Fruit fly (Drosophila melanogaster): Measurements from ENCODE around the gene CG9040.

The CG9040 gene

dm6 chr3L:13938470-13939150 lies 49.1 kb upstream of the CG9040 start (continued):
- TF ChIP-seq CG1024 (GFP tag; IDR thresholded peaks at IDR 0.05) (no peak), aop (GFP tag; IDR thresholded peaks at IDR 0.05) (no peak), GATAe (GFP tag; conservative IDR thresholded peaks at IDR 0.05) (no peak; the same call in 1 of the 2 replicates), sd (tag; optimal IDR thresholded peaks at IDR 0.05) (peak; percentile 56), CG2712 (tag; optimal IDR thresholded peaks at IDR 0.05) (peak; percentile 91), HLH54F (GFP tag; optimal IDR thresholded peaks at IDR 0.05) (peak; percentile 92), CG43689 (GFP tag; IDR thresholded peaks at IDR 0.05) (peak; percentile 11; the same call in 1 of the 2 replicates), hth (optimal IDR thresholded peaks at IDR 0.05) (no peak), Nf-YB (GFP tag; optimal IDR thresholded peaks at IDR 0.05) (peak; percentile 80), YL-1 (GFP tag; optimal IDR thresholded peaks at IDR 0.05) (peak; percentile 58), grau (tag; optimal IDR thresholded peaks at IDR 0.05) (peak; percentile 91), knrl (GFP tag; IDR thresholded peaks at IDR 0.05; ENCODE audit: partially characterized antibody) (no peak), Atf6 (GFP tag; IDR thresholded peaks at IDR 0.05) (peak; percentile 65; the same call in 1 of the 2 replicates), h (optimal IDR thresholded peaks at IDR 0.05) (no peak), CG8281 (tag; optimal IDR thresholded peaks at IDR 0.05) (peak; percentile 74), CG7839 (tag; optimal IDR thresholded peaks at IDR 0.05) (peak; percentile 93), gsb (GFP tag; IDR thresholded peaks at IDR 0.05) (peak; percentile 46; the same call in 1 of the 2 replicates), CG1602 (GFP tag; optimal IDR thresholded peaks at IDR 0.05) (peak; percentile 87), CG32532 (GFP tag; IDR thresholded peaks at IDR 0.05) (no peak; the same call in none of the 2 replicates), CG15696 (tag; optimal IDR thresholded peaks at IDR 0.05) (peak; percentile 70), Rfx (GFP tag; IDR thresholded peaks at IDR 0.05) (no peak), ken (GFP tag; IDR thresholded peaks at IDR 0.05) (peak; percentile 6; the same call in 1 of the 3 replicates), CG17359 (tag; optimal IDR thresholded peaks at IDR 0.05) (peak; percentile 78), CG6765 (GFP tag; optimal IDR thresholded peaks at IDR 0.05) (peak; percentile 93), CHES-1-like (GFP tag; optimal IDR thresholded peaks at IDR 0.05) (peak; percentile 94), corto (GFP tag; optimal IDR thresholded peaks at IDR 0.05) (no peak), CG4707 (GFP tag; optimal IDR thresholded peaks at IDR 0.05) (peak; percentile 29), CG10209 (GFP tag; optimal IDR thresholded peaks at IDR 0.05) (peak; percentile 91), CG18599 (GFP tag; optimal IDR thresholded peaks at IDR 0.05) (peak; percentile 91), Taf1 (GFP tag; IDR thresholded peaks at IDR 0.05) (peak; percentile 47; the same call in 1 of the 2 replicates), CG16815 (GFP tag; optimal IDR thresholded peaks at IDR 0.05) (peak; percentile 78), kay (GFP tag; optimal IDR thresholded peaks at IDR 0.05) (peak; percentile 68), mam (GFP tag; optimal IDR thresholded peaks at IDR 0.05) (peak; percentile 89), Awh (GFP tag; IDR thresholded peaks at IDR 0.05) (0 out of 2 replicates have a peak, but pooled peaks have one; percentile 43), CG13775 (GFP tag; optimal IDR thresholded peaks at IDR 0.05) (peak; percentile 93), Atf-2 (GFP tag; optimal IDR thresholded peaks at IDR 0.05) (peak; percentile 91), exex (tag; optimal IDR thresholded peaks at IDR 0.05) (peak; percentile 73), Hey (tag; optimal IDR thresholded peaks at IDR 0.05) (peak; percentile 36), CG6254 (GFP tag; optimal IDR thresholded peaks at IDR 0.05) (peak; percentile 66), CG7357 (GFP tag; IDR thresholded peaks at IDR 0.05) (peak; percentile 61; the same call in 2 of the 3 replicates), CG11695 (GFP tag; IDR thresholded peaks at IDR 0.05) (peak; percentile 85; the same call in 2 of the 3 replicates), Dref (GFP tag; IDR thresholded peaks at IDR 0.05) (no peak), slou (GFP tag; optimal IDR thresholded peaks at IDR 0.05) (no peak), CG2129 (GFP tag; IDR thresholded peaks at IDR 0.05; ENCODE audit: partially characterized antibody) (no peak), Sry-δ (GFP tag; optimal IDR thresholded peaks at IDR 0.05) (peak; percentile 56), vnd (GFP tag; IDR thresholded peaks at IDR 0.05; ENCODE audit: partially characterized antibody) (no peak), eve (GFP tag; optimal IDR thresholded peaks at IDR 0.05) (no peak), dmrt11E (tag; optimal IDR thresholded peaks at IDR 0.05) (peak; percentile 77), CoRest (tag; optimal IDR thresholded peaks at IDR 0.05) (peak; percentile 96)
